Worm (Caenorhabditis elegans) whole organism, L1 larva: ENCODE results near the gene nkat-1.
"Not testable (repeated sequence)": the region's sequence is repeated elsewhere in the genome, so short reads cannot be mapped to it uniquely, and the experiment has no call there.

ENCODE experiments used
- C04F5.9 ChIP-seq: sonication (generic microtip); optimal IDR thresholded peaks from 2 replicates; lab custom pipeline; 2016; ENCODE audit warnings: missing genetic modification characterization, missing compliant biosample characterization
- C16A3.4 ChIP-seq: fragments of 150-350 bp; optimal IDR thresholded peaks from 2 replicates; lab custom pipeline; 2014; ENCODE audit warnings: missing biosample characterization, missing genetic modification characterization
- aly-2 ChIP-seq: fragments of 150-350 bp; optimal IDR thresholded peaks from 2 replicates; lab custom pipeline; 2014; ENCODE audit warnings: missing biosample characterization, missing genetic modification characterization
- dpl-1 ChIP-seq, 3 experiments: fragments of 150-350 bp in 2 of 3; sonication (generic microtip) in 1 of 3; optimal IDR thresholded peaks; 2 replicates each; lab custom pipeline; 2014 to 2017; ENCODE audit warnings: missing biosample characterization in 3 of 3, missing genetic modification characterization in 3 of 3, missing genetic modification reagents in 3 of 3
- dsc-1 ChIP-seq: sonication (generic microtip); optimal IDR thresholded peaks from 2 replicates; lab custom pipeline; 2016; ENCODE audit warnings: mild to moderate bottlenecking, missing genetic modification characterization, missing compliant biosample characterization
- efl-1 ChIP-seq, 4 experiments: fragments of 150-350 bp; optimal IDR thresholded peaks in 3 of 4; peaks in 1 of 4; 1 replicate in 1 of 4; 2 replicates in 3 of 4; lab custom pipeline; 2014; ENCODE audit warnings: missing biosample characterization in 2 of 4, missing genetic modification characterization in 2 of 4, missing genetic modification reagents in 2 of 4
- elt-2 ChIP-seq: sonication (generic microtip); optimal IDR thresholded peaks from 2 replicates; lab custom pipeline; 2016; ENCODE audit warnings: missing genetic modification characterization, mild to moderate bottlenecking, inconsistent platforms, missing compliant biosample characterization, missing genetic modification reagents
- grh-1 ChIP-seq: fragments of 200-800 bp; sonication (Bioruptor generic); IDR thresholded peaks from 2 replicates; pipeline ENCODE4 v1.3.6; 2022; ENCODE audit warnings: missing genetic modification reagents, missing genetic modification characterization, missing compliant biosample characterization
- hlh-17 ChIP-seq: fragments of 200-800 bp; sonication (Bioruptor generic); optimal IDR thresholded peaks from 2 replicates; lab custom pipeline; 2018; ENCODE audit warnings: missing genetic modification characterization, mild to moderate bottlenecking, missing compliant biosample characterization, moderate library complexity, borderline replicate concordance
- lin-14 ChIP-seq: fragments of 200-800 bp; sonication (Bioruptor generic); optimal IDR thresholded peaks from 2 replicates; lab custom pipeline; 2018; ENCODE audit warnings: mild to moderate bottlenecking, missing genetic modification characterization, moderate library complexity, missing compliant biosample characterization
- lin-35 ChIP-seq, 2 experiments: fragments of 150-350 bp; optimal IDR thresholded peaks; 2 replicates each; lab custom pipeline; 2014; ENCODE audit warnings: missing biosample characterization in 2 of 2, missing genetic modification characterization in 2 of 2, missing genetic modification reagents in 2 of 2
- lin-39 ChIP-seq: fragments of 150-350 bp; optimal IDR thresholded peaks from 2 replicates; lab custom pipeline; 2014; ENCODE audit warnings: missing biosample characterization, missing genetic modification reagents, missing genetic modification characterization
- mep-1 ChIP-seq: fragments of 150-350 bp; optimal IDR thresholded peaks from 2 replicates; lab custom pipeline; 2014; ENCODE audit warnings: missing biosample characterization, missing genetic modification characterization
- nhr-11 ChIP-seq: fragments of 150-350 bp; optimal IDR thresholded peaks from 2 replicates; lab custom pipeline; 2014; ENCODE audit warnings: missing biosample characterization, missing genetic modification characterization
- nhr-19 ChIP-seq: fragments of 200-800 bp; sonication (Bioruptor generic); conservative IDR thresholded peaks from 2 replicates; pipeline ENCODE4 v1.3.6; 2022; ENCODE audit warnings: missing genetic modification characterization, missing compliant biosample characterization
- nhr-20 ChIP-seq: sonication (generic microtip); optimal IDR thresholded peaks from 2 replicates; lab custom pipeline; 2016; ENCODE audit warnings: mild to moderate bottlenecking, missing genetic modification characterization, missing compliant biosample characterization
- nhr-71 ChIP-seq: sonication (generic microtip); optimal IDR thresholded peaks from 2 replicates; lab custom pipeline; 2016; ENCODE audit warnings: mild to moderate bottlenecking, missing genetic modification characterization, moderate library complexity, missing compliant biosample characterization
- nhr-77 ChIP-seq: fragments of 150-350 bp; optimal IDR thresholded peaks from 2 replicates; lab custom pipeline; 2014; ENCODE audit warnings: missing biosample characterization, missing genetic modification characterization
- nhr-84 ChIP-seq: sonication (generic microtip); optimal IDR thresholded peaks from 2 replicates; lab custom pipeline; 2017; ENCODE audit warnings: missing biosample characterization, missing genetic modification characterization
- nhr-90 ChIP-seq: sonication (generic microtip); optimal IDR thresholded peaks from 2 replicates; lab custom pipeline; 2016; ENCODE audit warnings: mild to moderate bottlenecking, missing genetic modification characterization, missing compliant biosample characterization; ENCODE audit not compliant: poor library complexity
- pax-3 ChIP-seq: fragments of 200-800 bp; sonication (Bioruptor generic); optimal IDR thresholded peaks from 2 replicates; lab custom pipeline; 2018; ENCODE audit warnings: mild to moderate bottlenecking, missing genetic modification characterization, moderate library complexity, missing compliant biosample characterization
- pqm-1 ChIP-seq: sonication (generic microtip); optimal IDR thresholded peaks from 3 replicates; lab custom pipeline; 2017; ENCODE audit warnings: missing biosample characterization, missing genetic modification characterization
- rnt-1 ChIP-seq: sonication (generic microtip); optimal IDR thresholded peaks from 2 replicates; lab custom pipeline; 2016; ENCODE audit warnings: mild to moderate bottlenecking, missing genetic modification characterization, moderate library complexity, missing compliant biosample characterization
- snu-23 ChIP-seq: sonication (generic microtip); optimal IDR thresholded peaks from 2 replicates; lab custom pipeline; 2016; ENCODE audit warnings: missing genetic modification characterization, missing compliant biosample characterization
- sup-37 ChIP-seq: fragments of 200-800 bp; sonication (Bioruptor generic); optimal IDR thresholded peaks from 2 replicates; lab custom pipeline; 2018; ENCODE audit warnings: mild to moderate bottlenecking, missing genetic modification characterization, missing compliant biosample characterization
- tbx-2 ChIP-seq: sonication (generic microtip); optimal IDR thresholded peaks from 2 replicates; lab custom pipeline; 2016; ENCODE audit warnings: missing genetic modification characterization, missing compliant biosample characterization
- unc-30 ChIP-seq: sonication (generic microtip); optimal IDR thresholded peaks from 2 replicates; lab custom pipeline; 2017; ENCODE audit warnings: missing biosample characterization, missing genetic modification characterization
- xbp-1 ChIP-seq: sonication (generic microtip); optimal IDR thresholded peaks from 2 replicates; lab custom pipeline; 2016; ENCODE audit warnings: missing genetic modification characterization, missing compliant biosample characterization
- zip-4 ChIP-seq: fragments of 200-800 bp; sonication (Bioruptor generic); optimal IDR thresholded peaks from 2 replicates; lab custom pipeline; 2018; ENCODE audit warnings: mild to moderate bottlenecking, missing genetic modification characterization, moderate library complexity, missing compliant biosample characterization

The nkat-1 gene

ce11 chrX:14141896-14142392 is 2.0 kb upstream of the nkat-1 start, which contains the start of gene ceh-89:
Gene ceh-89, plus strand, starts transcription at chrX:14141946.
- TF ChIP-seq hlh-17 (GFP tag; lab: Kevin White, UChicago) = no peak
- TF ChIP-seq sup-37 (GFP tag; lab: Kevin White, UChicago) = no peak
- no peak for TF ChIP-seq nhr-11 (tag; lab: Kevin White, UChicago)
- no peak for TF ChIP-seq pqm-1 (tag; lab: Kevin White, UChicago)
- no peak for TF ChIP-seq zip-4 (GFP tag; lab: Kevin White, UChicago)
- no peak for TF ChIP-seq lin-14 (GFP tag; lab: Kevin White, UChicago)
- TF ChIP-seq snu-23 (GFP tag; lab: Kevin White, UChicago) = no peak
- no peak for TF ChIP-seq grh-1
- TF ChIP-seq aly-2 (tag; lab: Kevin White, UChicago) = no peak
- no peak for TF ChIP-seq lin-39 (tag; lab: Kevin White, UChicago)
- TF ChIP-seq dsc-1 = no peak
- no peak for TF ChIP-seq nhr-77 (tag; lab: Kevin White, UChicago)
- TF ChIP-seq nhr-71 = no peak
- no peak for TF ChIP-seq tbx-2
- TF ChIP-seq, all 84 proteins: peak for 0

DNA sequence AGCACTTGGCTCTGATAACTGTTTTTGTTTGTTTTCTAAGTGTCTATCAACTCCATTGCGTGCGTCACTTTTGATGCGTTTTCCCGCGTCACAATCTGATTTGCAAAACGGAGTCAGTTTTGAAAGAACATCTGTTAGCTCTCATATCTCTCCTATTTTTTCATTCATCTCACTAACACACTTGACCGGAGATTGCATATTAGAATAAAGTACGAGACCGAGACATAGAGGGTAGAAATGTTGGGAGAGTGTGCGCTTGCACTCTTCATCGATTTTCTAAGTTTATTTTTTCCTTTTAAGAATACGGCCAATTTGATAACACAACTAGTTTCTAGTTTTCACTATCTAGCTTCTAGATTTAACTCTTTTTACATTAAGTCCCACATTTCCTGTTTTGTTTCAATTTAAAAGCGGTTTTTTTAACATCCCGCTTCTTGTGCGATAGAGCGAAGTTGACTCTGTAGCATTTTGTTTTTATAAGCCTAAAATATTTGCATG is 1.5 kb upstream of the nkat-1 start:
- TF ChIP-seq unc-30 (tag; lab: Kevin White, UChicago) (no peak), efl-1 (optimal IDR thresholded peaks at IDR 0.05; lab: Kevin White, UChicago) (no peak), efl-1 (GFP tag; optimal IDR thresholded peaks at IDR 0.05 in 1 of 2; lab: Kevin White, UChicago) (peak; percentile 13 to 92), lin-35 (GFP tag; optimal IDR thresholded peaks at IDR 0.05; lab: Kevin White, UChicago) (peak in 1 of 2 experiments; percentile 16), dpl-1 (GFP tag; optimal IDR thresholded peaks at IDR 0.05; lab: Kevin White, UChicago) (peak in 1 of 3 experiments; percentile 41)

DNA sequence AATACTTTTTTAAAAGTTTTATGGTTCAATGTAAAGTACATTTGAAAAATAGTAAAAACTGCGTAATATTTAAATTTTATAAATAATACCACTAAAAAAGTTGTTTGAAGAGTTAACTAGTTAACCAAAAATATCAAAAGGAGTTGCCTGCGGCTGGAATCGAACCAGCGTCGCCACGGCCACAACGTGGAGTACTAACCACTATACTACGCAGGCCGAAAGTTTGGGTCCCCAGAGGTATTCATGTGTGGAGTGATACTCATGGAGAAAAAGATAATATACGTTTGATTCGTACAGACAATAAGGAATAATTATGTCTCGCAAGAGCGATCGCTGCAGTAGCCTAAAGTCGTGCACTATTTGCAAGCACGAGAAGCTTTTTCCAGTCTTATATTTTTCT is 3.1 kb downstream of the nkat-1 start:
- TF ChIP-seq nhr-90 (tag; lab: Kevin White, UChicago) = peak; percentile 49
- TF ChIP-seq efl-1 (optimal IDR thresholded peaks at IDR 0.05; lab: Kevin White, UChicago) = not testable (repeated sequence)
- peak in 1 of 2 experiments; percentile 56 for TF ChIP-seq efl-1 (GFP tag; optimal IDR thresholded peaks at IDR 0.05 in 1 of 2; lab: Kevin White, UChicago)
- peak; percentile 45 for TF ChIP-seq snu-23 (GFP tag; lab: Kevin White, UChicago)
- 0 out of 2 replicates have a peak, but pooled peaks have one; percentile 20 for TF ChIP-seq nhr-19 (GFP tag; lab: Robert Waterston, UW)
- peak; percentile 15 for TF ChIP-seq nhr-20
- peak; percentile 23 for TF ChIP-seq nhr-71
- TF ChIP-seq rnt-1 (tag; lab: Kevin White, UChicago) = peak; percentile 16

DNA sequence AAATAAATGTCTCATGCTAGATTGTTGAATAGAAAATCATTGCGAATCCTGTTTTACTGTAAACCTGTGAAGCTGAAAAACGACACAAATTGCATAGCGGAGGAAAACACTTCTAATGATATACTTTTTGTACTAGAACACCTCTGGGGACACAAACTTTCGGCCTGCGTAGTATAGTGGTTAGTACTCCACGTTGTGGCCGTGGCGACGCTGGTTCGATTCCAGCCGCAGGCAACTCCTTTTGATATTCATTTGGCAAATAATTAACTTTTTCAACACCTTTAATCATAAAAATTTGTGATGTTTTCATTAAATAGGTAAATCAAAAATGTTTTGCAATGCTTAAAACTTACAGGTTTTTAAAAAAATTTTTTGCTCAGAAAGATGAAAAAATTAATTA is 5.1 kb downstream of the nkat-1 start:
- TF ChIP-seq xbp-1 (tag; lab: Kevin White, UChicago) = no peak
- no peak for TF ChIP-seq C04F5.9 (tag; lab: Kevin White, UChicago)
- peak; percentile 17 for TF ChIP-seq snu-23 (GFP tag; lab: Kevin White, UChicago)
- TF ChIP-seq pax-3 = no peak
- TF ChIP-seq elt-2 (tag; lab: Kevin White, UChicago) = peak; percentile 3
- TF ChIP-seq mep-1 (tag; lab: Kevin White, UChicago) = no peak
- peak in 1 of 2 experiments; percentile 14 for TF ChIP-seq lin-35 (GFP tag; optimal IDR thresholded peaks at IDR 0.05; lab: Kevin White, UChicago)

DNA sequence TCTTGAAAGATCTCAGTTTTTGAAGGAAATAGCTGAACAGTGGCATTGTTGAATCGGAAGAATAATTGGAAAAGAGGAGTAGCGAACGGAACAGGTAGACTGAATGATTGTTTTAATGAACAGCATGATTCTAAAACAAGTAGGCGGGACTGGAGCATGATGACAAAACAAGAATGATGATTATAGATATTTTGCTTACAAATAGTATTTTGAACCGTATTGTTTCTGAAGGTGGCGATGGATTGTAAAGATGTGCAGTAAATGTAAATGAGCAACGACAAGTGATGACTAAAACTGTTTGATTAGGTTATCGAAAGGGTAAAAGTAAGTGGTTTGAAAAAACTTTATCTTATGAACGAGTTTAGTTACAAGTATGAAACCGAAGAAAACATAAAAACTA is 5.7 kb downstream of the nkat-1 start, which contains the start of gene F28H6.8:
Gene F28H6.8 (minus strand): TSS at position 101 of the 400 bp plus-strand sequence.
- no peak for TF ChIP-seq C16A3.4 (tag; lab: Kevin White, UChicago)

- TF ChIP-seq efl-1 (optimal IDR thresholded peaks at IDR 0.05; lab: Kevin White, UChicago) = no peak
- TF ChIP-seq efl-1 (GFP tag; optimal IDR thresholded peaks at IDR 0.05 in 1 of 2; lab: Kevin White, UChicago) = peak in 1 of 2 experiments; percentile 73
- no peak for TF ChIP-seq nhr-84 (tag; lab: Kevin White, UChicago)
Measured at ce11 chrX:14132677-14133076, 7.3 kb downstream of the nkat-1 start.
